Fruit fly (Drosophila melanogaster): ENCODE results near the gene CG40298.
"Not testable (repeated sequence)": the region's sequence is repeated elsewhere in the genome, so short reads cannot be mapped to it uniquely, and the experiment has no call there.

CG40298 gene

dm6 chr3L:23726261-23726879, at the start of gene CG40298:
CG40298 (plus strand) TSS chr3L:23726829.
- TF ChIP-seq Clk (GFP tag; optimal IDR thresholded peaks at IDR 0.05) (no peak), CG7101 (tag; optimal IDR thresholded peaks at IDR 0.05) (no peak), CG7045 (GFP tag; optimal IDR thresholded peaks at IDR 0.05) (no peak), kay (GFP tag; ENCODE audit: borderline replicate concordance) (no peak), CG5204 (GFP tag; optimal IDR thresholded peaks at IDR 0.05) (no peak), bab1 (GFP tag; optimal IDR thresholded peaks at IDR 0.05) (no peak), Hr96 (GFP tag; optimal IDR thresholded peaks at IDR 0.05) (no peak)

DNA sequence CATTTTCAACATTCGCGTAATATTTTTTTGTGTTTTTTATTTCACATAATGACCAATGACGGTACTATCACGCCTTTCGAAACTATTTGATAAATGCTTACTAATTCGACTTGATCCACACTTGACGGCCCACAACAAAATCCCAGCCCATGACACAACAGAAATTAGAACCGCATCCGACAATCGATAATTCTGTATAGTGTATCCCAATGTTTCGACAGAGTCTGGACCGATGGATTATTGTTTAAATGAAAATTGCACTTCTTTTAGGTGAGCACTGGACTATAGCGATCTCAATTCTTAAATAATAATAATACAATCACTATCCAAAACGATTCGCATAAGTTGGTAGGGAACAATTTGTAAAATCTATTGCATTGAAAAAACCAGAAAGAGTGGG, 40.5 kb upstream of the CG40298 start:
- TF ChIP-seq tj (GFP tag; optimal IDR thresholded peaks at IDR 0.05) (no peak), bab1 (GFP tag; optimal IDR thresholded peaks at IDR 0.05) (no peak), CG7101 (tag; optimal IDR thresholded peaks at IDR 0.05) (no peak), Hr96 (GFP tag; optimal IDR thresholded peaks at IDR 0.05) (no peak), CG7045 (GFP tag; optimal IDR thresholded peaks at IDR 0.05) (no peak), CG14711 (tag; optimal IDR thresholded peaks at IDR 0.05) (no peak), Crg-1 (GFP tag; optimal IDR thresholded peaks at IDR 0.05) (no peak), toe (GFP tag; optimal IDR thresholded peaks at IDR 0.05) (no peak), CG11617 (GFP tag; optimal IDR thresholded peaks at IDR 0.05) (no peak), kay (GFP tag; ENCODE audit: borderline replicate concordance) (no peak), CG1620 (GFP tag; optimal IDR thresholded peaks at IDR 0.05) (no peak), CG5204 (GFP tag; optimal IDR thresholded peaks at IDR 0.05) (no peak), Clk (GFP tag; optimal IDR thresholded peaks at IDR 0.05) (no peak)

DNA sequence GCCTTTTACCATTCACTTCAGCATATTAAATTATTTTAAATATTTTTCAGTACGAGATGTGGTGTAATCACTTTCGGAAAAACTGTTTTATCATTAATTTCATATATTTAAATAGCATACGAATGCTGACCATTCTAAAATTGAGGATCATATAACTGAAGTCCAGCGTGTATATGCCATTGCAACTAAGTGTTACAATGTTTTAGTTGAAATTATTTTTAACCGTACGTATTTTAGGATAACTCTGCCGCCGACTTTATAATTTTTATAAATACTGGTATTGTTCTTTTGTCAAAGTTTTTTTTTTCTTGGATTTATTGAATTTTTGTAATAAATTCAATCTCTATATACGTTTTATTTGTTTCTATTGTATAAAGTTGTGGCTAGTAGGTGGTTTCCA, 36.8 kb upstream of the CG40298 start:
- TF ChIP-seq Mnt (GFP tag; optimal IDR thresholded peaks at IDR 0.05) (no peak), cnc (optimal IDR thresholded peaks at IDR 0.05) (no peak), CG7101 (tag; optimal IDR thresholded peaks at IDR 0.05) (no peak), CG7045 (GFP tag; optimal IDR thresholded peaks at IDR 0.05) (no peak), CG12768 (GFP tag; optimal IDR thresholded peaks at IDR 0.05) (no peak), Hr96 (GFP tag; optimal IDR thresholded peaks at IDR 0.05) (no peak), Crg-1 (GFP tag; optimal IDR thresholded peaks at IDR 0.05) (no peak), CG11617 (GFP tag; optimal IDR thresholded peaks at IDR 0.05) (no peak), CG14711 (tag; optimal IDR thresholded peaks at IDR 0.05) (no peak), tj (GFP tag; optimal IDR thresholded peaks at IDR 0.05) (no peak), pad (GFP tag; optimal IDR thresholded peaks at IDR 0.05) (no peak)

DNA sequence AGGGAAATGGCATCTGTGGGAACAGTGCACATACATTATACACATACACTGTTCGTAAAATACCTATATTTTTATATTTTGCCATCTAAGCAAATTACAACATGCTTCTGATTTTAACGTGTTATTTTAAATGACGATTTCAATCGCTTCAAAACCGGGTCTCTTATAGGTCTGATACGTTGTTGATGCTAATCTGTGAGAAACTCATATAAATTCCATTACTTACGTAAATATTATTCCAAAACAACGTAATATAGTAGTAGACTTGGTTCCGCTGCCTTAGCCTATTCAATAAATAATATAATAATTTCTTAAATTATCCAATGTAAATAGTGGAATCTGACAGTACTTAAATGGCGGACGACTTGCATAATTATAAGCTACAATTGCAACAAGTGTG, 11.9 kb upstream of the CG40298 start, which contains the start of gene Spf30:
Spf30 (plus strand) TSS at position 252 of the 400 bp plus-strand sequence.
- TF ChIP-seq CG12768 (GFP tag; optimal IDR thresholded peaks at IDR 0.05) (no peak), pad (GFP tag; optimal IDR thresholded peaks at IDR 0.05) (no peak), Clk (GFP tag; optimal IDR thresholded peaks at IDR 0.05) (no peak), cnc (optimal IDR thresholded peaks at IDR 0.05) (no peak), bab1 (GFP tag; optimal IDR thresholded peaks at IDR 0.05) (no peak)

- not testable (repeated sequence) for TF ChIP-seq pad (GFP tag; optimal IDR thresholded peaks at IDR 0.05); Crg-1 (GFP tag; optimal IDR thresholded peaks at IDR 0.05); CG14711 (tag; optimal IDR thresholded peaks at IDR 0.05)
These were observed 11.0 kb downstream of the CG40298 start, which contains the start of gene CG17698 for dm6 chr3L:23737660-23738059. CG17698 (plus strand) TSS chr3L:23737960.

DNA sequence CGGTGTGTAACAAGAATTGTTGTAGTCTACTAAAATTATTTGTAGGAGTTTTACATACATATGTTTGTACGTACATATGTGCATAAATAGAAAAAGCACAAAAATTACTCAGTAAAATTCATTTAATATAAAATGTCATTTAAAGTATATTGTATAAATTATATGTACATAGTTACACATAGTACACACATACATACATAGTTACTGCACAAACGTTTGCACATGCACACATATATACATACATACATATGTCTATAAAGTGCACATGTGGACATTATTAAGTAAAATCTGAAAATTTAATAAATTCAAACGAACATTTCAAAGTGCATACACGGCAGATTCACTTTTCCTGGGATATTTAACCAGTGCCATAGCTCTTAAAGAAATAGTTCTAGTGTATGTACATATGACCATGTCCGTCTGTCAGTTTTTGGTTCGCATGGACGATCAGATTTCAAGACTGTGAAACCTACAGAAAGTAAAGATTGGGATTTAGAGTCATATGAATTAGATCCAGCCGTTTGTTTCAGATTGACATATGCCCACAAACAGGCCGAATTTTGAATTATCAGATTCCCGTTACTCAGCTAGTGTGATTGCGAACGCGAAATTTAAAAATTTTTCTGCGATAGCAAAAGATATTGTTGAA, 11.7 kb downstream of the CG40298 start:
- TF ChIP-seq Crg-1 (GFP tag; optimal IDR thresholded peaks at IDR 0.05), result no peak
- no peak for TF ChIP-seq CG7101 (tag; optimal IDR thresholded peaks at IDR 0.05)
- TF ChIP-seq CG33017 (tag; optimal IDR thresholded peaks at IDR 0.05), result no peak
- no peak for TF ChIP-seq CG7045 (GFP tag; optimal IDR thresholded peaks at IDR 0.05)
- no peak for TF ChIP-seq CG14711 (tag; optimal IDR thresholded peaks at IDR 0.05)
- no peak for TF ChIP-seq cnc (optimal IDR thresholded peaks at IDR 0.05)
- no peak for TF ChIP-seq CG1620 (GFP tag; optimal IDR thresholded peaks at IDR 0.05)
- no peak for TF ChIP-seq pad (GFP tag; optimal IDR thresholded peaks at IDR 0.05)
- TF ChIP-seq Hr96 (GFP tag; optimal IDR thresholded peaks at IDR 0.05), result no peak
